Fruit fly (Drosophila melanogaster) whole organism, prepupa: ENCODE measurements around the gene eIF2Bbeta.
A peak's percentile ranks its signal among the peaks of the same experiment; 100 is the strongest.

Source experiments
- CG11762 ChIP-seq: fragments of 200-800 bp; sonication (Bioruptor generic); optimal IDR thresholded peaks from 3 replicates; lab custom pipeline; 2016; ENCODE audit warnings: missing biosample characterization, missing genetic modification characterization; ENCODE audit not compliant: insufficient read depth
- CG11902 ChIP-seq: fragments of 200-800 bp; sonication (Bioruptor generic); optimal IDR thresholded peaks from 3 replicates; lab custom pipeline; 2016; ENCODE audit warnings: missing biosample characterization, missing genetic modification characterization
- CG1621 ChIP-seq: fragments of 200-800 bp; sonication (Bioruptor generic); optimal IDR thresholded peaks from 3 replicates; lab custom pipeline; 2018; ENCODE audit warnings: missing biosample characterization, mild to moderate bottlenecking, missing genetic modification characterization
- CG4318 ChIP-seq: fragments of 200-800 bp; sonication (Bioruptor generic); optimal IDR thresholded peaks from 3 replicates; lab custom pipeline; 2017; ENCODE audit warnings: missing biosample characterization, mild to moderate bottlenecking, missing genetic modification characterization
- CG6792 ChIP-seq: fragments of 200-800 bp; sonication (Bioruptor generic); optimal IDR thresholded peaks from 3 replicates; lab custom pipeline; 2016; ENCODE audit warnings: missing biosample characterization, missing genetic modification characterization
- Eip75B ChIP-seq: fragments of 200-800 bp; sonication (Bioruptor generic); optimal IDR thresholded peaks from 3 replicates; lab custom pipeline; 2016; ENCODE audit warnings: missing biosample characterization, missing genetic modification characterization
- Eip78C ChIP-seq: fragments of 200-800 bp; sonication (Bioruptor generic); peaks from one replicate; lab custom pipeline; 2016; ENCODE audit warnings: missing biosample characterization, missing genetic modification characterization
- Ets96B ChIP-seq: fragments of 200-800 bp; optimal IDR thresholded peaks from 2 replicates; lab custom pipeline; 2019; ENCODE audit warnings: missing biosample characterization, mild to moderate bottlenecking, missing genetic modification characterization, moderate library complexity
- Hr39 ChIP-seq: fragments of 200-800 bp; sonication (Bioruptor generic); optimal IDR thresholded peaks from 2 replicates; lab custom pipeline; 2016; ENCODE audit warnings: missing biosample characterization, missing genetic modification characterization
- Lpt ChIP-seq: fragments of 200-800 bp; sonication (Bioruptor generic); optimal IDR thresholded peaks from 3 replicates; lab custom pipeline; 2016; ENCODE audit warnings: missing biosample characterization, missing genetic modification characterization
- Met ChIP-seq: fragments of 200-800 bp; sonication (Bioruptor generic); optimal IDR thresholded peaks from 3 replicates; lab custom pipeline; 2016; ENCODE audit warnings: missing biosample characterization, missing genetic modification characterization
- Sox14 ChIP-seq: fragments of 200-800 bp; sonication (Bioruptor generic); optimal IDR thresholded peaks from 3 replicates; lab custom pipeline; 2016; ENCODE audit warnings: missing biosample characterization, missing genetic modification characterization
- salr ChIP-seq, 2 experiments: fragments of 200-800 bp; sonication (Bioruptor generic); optimal IDR thresholded peaks; 3 replicates each; lab custom pipeline; 2016 to 2018; ENCODE audit warnings: missing biosample characterization in 2 of 2, missing genetic modification characterization in 2 of 2, mild to moderate bottlenecking in 1 of 2

DNA sequence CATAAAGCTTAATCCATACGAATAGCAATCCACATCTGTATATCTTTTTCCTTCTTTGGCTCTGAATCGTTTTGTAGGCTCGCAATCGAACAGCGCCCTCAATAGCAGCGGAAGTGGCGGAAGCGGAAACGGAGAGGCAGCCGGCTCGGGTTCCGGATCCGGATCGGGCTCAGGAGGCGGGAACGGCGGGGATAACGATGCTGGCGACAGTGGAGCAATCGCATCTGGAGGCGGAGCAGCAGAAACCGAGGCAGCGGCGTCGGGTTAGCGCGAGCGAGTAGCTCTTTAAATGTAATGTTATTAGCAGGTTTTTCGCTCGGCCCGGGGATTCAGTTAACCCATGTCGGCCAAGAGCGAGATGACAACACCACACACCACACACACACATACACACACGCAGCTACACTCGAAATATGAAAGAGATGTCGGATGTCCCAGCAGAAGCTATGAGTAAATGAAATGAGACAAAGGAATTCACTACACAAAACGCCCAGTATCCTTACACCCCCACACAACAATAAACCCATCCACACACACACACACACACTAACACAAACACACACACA, 27.3 kb upstream of the eIF2Bbeta start:
- TF ChIP-seq salr (GFP tag; optimal IDR thresholded peaks at IDR 0.05; lab: Kevin White, UChicago), result no peak
- peak; percentile 57 for TF ChIP-seq Eip78C (GFP tag; lab: Kevin White, UChicago)
- no peak for TF ChIP-seq CG4318 (GFP tag; lab: Kevin White, UChicago)
- TF ChIP-seq CG1621, result no peak
- no peak for TF ChIP-seq Met (GFP tag; lab: Kevin White, UChicago)
- TF ChIP-seq CG6792 (GFP tag; lab: Kevin White, UChicago), result no peak
- TF ChIP-seq Sox14, result no peak
- TF ChIP-seq CG11902 (GFP tag; lab: Kevin White, UChicago), result no peak
- no peak for TF ChIP-seq Lpt (GFP tag; lab: Kevin White, UChicago)
- no peak for TF ChIP-seq Hr39
- no peak for TF ChIP-seq Ets96B (tag; lab: Kevin White, UChicago)
- no peak for TF ChIP-seq CG11762 (GFP tag; lab: Kevin White, UChicago)
- TF ChIP-seq Eip75B, result no peak
